Worm (Caenorhabditis elegans): ENCODE data around the gene Y62E10A.20.

Gene Y62E10A.20

ce11 chrIV:13398728-13399127, 12.8 kb upstream of the Y62E10A.20 start, which contains the start of gene Y62E10A.13 (continued):
- TF ChIP-seq C17E4.6 (GFP tag; IDR thresholded peaks at IDR 0.05) (no peak), lin-54 (GFP tag; optimal IDR thresholded peaks at IDR 0.05) (peak; percentile 25), Y53F4B.3 (GFP tag; IDR thresholded peaks at IDR 0.05) (no peak), tlf-1 (GFP tag; optimal IDR thresholded peaks at IDR 0.05) (peak; percentile 42), die-1 (tag; optimal IDR thresholded peaks at IDR 0.05) (no peak), madf-6 (GFP tag; IDR thresholded peaks at IDR 0.05) (peak; percentile 64), tbx-9 (tag; optimal IDR thresholded peaks at IDR 0.05; ENCODE audit: borderline replicate concordance) (no peak), snpc-3.4 (tag; optimal IDR thresholded peaks at IDR 0.05) (peak; percentile 24)

- TF ChIP-seq efl-1 (GFP tag; optimal IDR thresholded peaks at IDR 0.05) = no peak
- peak; percentile 37 for TF ChIP-seq nhr-80 (tag; optimal IDR thresholded peaks at IDR 0.05)
- no peak for TF ChIP-seq attf-3 (GFP tag; conservative IDR thresholded peaks at IDR 0.05)
- no peak for TF ChIP-seq athp-1 (tag; optimal IDR thresholded peaks at IDR 0.05)
- TF ChIP-seq aptf-2 (GFP tag; conservative IDR thresholded peaks at IDR 0.05) = no peak
- peak; percentile 15 for TF ChIP-seq lin-40 (tag; optimal IDR thresholded peaks at IDR 0.05)
- TF ChIP-seq gei-17 (GFP tag; optimal IDR thresholded peaks at IDR 0.05) = no peak
- TF ChIP-seq atf-7 (tag; optimal IDR thresholded peaks at IDR 0.05) = no peak
- TF ChIP-seq B0019.2 (GFP tag; conservative IDR thresholded peaks at IDR 0.05) = no peak
- TF ChIP-seq F49E8.2 (tag; optimal IDR thresholded peaks at IDR 0.05; ENCODE audit: insufficient read depth) = no peak
- no peak for TF ChIP-seq bed-2 (GFP tag; IDR thresholded peaks at IDR 0.05)
- TF ChIP-seq F57A8.1 (GFP tag; optimal IDR thresholded peaks at IDR 0.05) = no peak
- TF ChIP-seq somi-1 (GFP tag; optimal IDR thresholded peaks at IDR 0.05) = no peak
- TF ChIP-seq ZK185.1 (tag; optimal IDR thresholded peaks at IDR 0.05; ENCODE audit: poor library complexity, severe bottlenecking) = peak; percentile 27
- TF ChIP-seq hrde-1 (tag; optimal IDR thresholded peaks at IDR 0.05; ENCODE audit: borderline replicate concordance) = no peak
- TF ChIP-seq egrh-3 (GFP tag; IDR thresholded peaks at IDR 0.05) = no peak
- TF ChIP-seq hsf-1 (GFP tag; IDR thresholded peaks at IDR 0.05) = no peak
- no peak for TF ChIP-seq zim-3 (tag; optimal IDR thresholded peaks at IDR 0.05)
- no peak for TF ChIP-seq ceh-40 (GFP tag; IDR thresholded peaks at IDR 0.05)
- no peak for TF ChIP-seq ceh-27 (GFP tag; optimal IDR thresholded peaks at IDR 0.05)
Observed at ce11 chrIV:13396375-13396774, 10.5 kb upstream of the Y62E10A.20 start.

- TF ChIP-seq madf-8 (GFP tag; conservative IDR thresholded peaks at IDR 0.05) (no peak), gei-17 (GFP tag; optimal IDR thresholded peaks at IDR 0.05) (no peak), Y95B8A.8 (GFP tag; IDR thresholded peaks at IDR 0.05) (no peak), mxl-1 (tag; optimal IDR thresholded peaks at IDR 0.05) (no peak), F57C9.4 (tag; optimal IDR thresholded peaks at IDR 0.05) (no peak), aptf-2 (GFP tag; conservative IDR thresholded peaks at IDR 0.05) (no peak), zfh-2 (GFP tag; conservative IDR thresholded peaks at IDR 0.05) (peak; percentile 97), attf-6 (GFP tag; IDR thresholded peaks at IDR 0.05) (no peak), akir-1 (GFP tag; optimal IDR thresholded peaks at IDR 0.05) (no peak), T07F8.4 (tag; optimal IDR thresholded peaks at IDR 0.05) (no peak), lin-40 (tag; optimal IDR thresholded peaks at IDR 0.05) (peak; percentile 83), sptf-2 (GFP tag; optimal IDR thresholded peaks at IDR 0.05) (no peak), hlh-26 (GFP tag; conservative IDR thresholded peaks at IDR 0.05) (no peak), die-1 (tag; optimal IDR thresholded peaks at IDR 0.05) (no peak), Y53F4B.3 (GFP tag; IDR thresholded peaks at IDR 0.05) (no peak), dox-1 (GFP tag; IDR thresholded peaks at IDR 0.05) (peak; percentile 62; the same call in 1 of the 2 replicates), bed-2 (GFP tag; IDR thresholded peaks at IDR 0.05) (no peak), nfya-2 (GFP tag; IDR thresholded peaks at IDR 0.05) (no peak), nfyb-1 (GFP tag; IDR thresholded peaks at IDR 0.05) (0 out of 2 replicates have a peak, but pooled peaks have one; percentile 51), efl-1 (GFP tag; optimal IDR thresholded peaks at IDR 0.05) (no peak), ceh-91 (GFP tag; IDR thresholded peaks at IDR 0.05) (no peak), zim-3 (tag; optimal IDR thresholded peaks at IDR 0.05) (no peak), egl-44 (GFP tag; IDR thresholded peaks at IDR 0.05) (peak; percentile 58), fkh-3 (tag; optimal IDR thresholded peaks at IDR 0.05) (no peak), hlh-12 (tag; optimal IDR thresholded peaks at IDR 0.05) (no peak), ama-1 (optimal IDR thresholded peaks at IDR 0.05) (no peak), ama-1 (GFP tag; optimal IDR thresholded peaks at IDR 0.05) (no peak)
Observed at ce11 chrIV:13395255-13395654, 9.4 kb upstream of the Y62E10A.20 start.

Measured in whole organism, young adult.